Worm (Caenorhabditis elegans) whole organism, young adult: ENCODE data around the gene R02F11.1.
A peak's percentile ranks its signal among the peaks of the same experiment; 100 is the strongest.

ENCODE experiments used
- B0261.1 ChIP-seq: sonication (generic microtip); optimal IDR thresholded peaks from 2 replicates; lab custom pipeline; 2016; ENCODE audit warnings: mild to moderate bottlenecking, missing genetic modification characterization, moderate library complexity, missing compliant biosample characterization
- C06A6.2 ChIP-seq: fragments of 200-800 bp; sonication (Bioruptor generic); conservative IDR thresholded peaks from 2 replicates; pipeline ENCODE4 v1.3.6; 2022; ENCODE audit warnings: missing genetic modification characterization, missing compliant biosample characterization
- C17E4.6 ChIP-seq: fragments of 200-800 bp; sonication (Bioruptor generic); IDR thresholded peaks from 2 replicates; pipeline ENCODE4 v1.3.6; 2022; ENCODE audit warnings: missing genetic modification reagents, missing genetic modification characterization, missing compliant biosample characterization
- D2030.7 ChIP-seq: fragments of 200-800 bp; sonication (Bioruptor generic); IDR thresholded peaks from 2 replicates; pipeline ENCODE4 v1.3.6; 2022; ENCODE audit warnings: missing genetic modification reagents, missing genetic modification characterization, missing compliant biosample characterization
- F39B2.1 ChIP-seq: fragments of 200-800 bp; sonication (Bioruptor generic); IDR thresholded peaks from 2 replicates; pipeline ENCODE4 v1.3.6; 2022; ENCODE audit warnings: missing genetic modification reagents, missing genetic modification characterization, missing compliant biosample characterization
- F49E8.2 ChIP-seq: sonication (generic microtip); optimal IDR thresholded peaks from 3 replicates; lab custom pipeline; 2017; ENCODE audit warnings: missing genetic modification characterization, mild to moderate bottlenecking, missing compliant biosample characterization, antibody characterized with exemption, moderate library complexity; ENCODE audit not compliant: insufficient read depth
- F57A8.1 ChIP-seq: fragments of 200-800 bp; sonication (Bioruptor generic); optimal IDR thresholded peaks from 2 replicates; lab custom pipeline; 2018; ENCODE audit warnings: mild to moderate bottlenecking, missing genetic modification characterization, moderate library complexity, missing compliant biosample characterization
- Y53G8AR.9 ChIP-seq: fragments of 200-800 bp; sonication (Bioruptor generic); conservative IDR thresholded peaks from 2 replicates; pipeline ENCODE4 v1.3.6; 2022; ENCODE audit warnings: missing genetic modification reagents, missing genetic modification characterization, missing compliant biosample characterization
- Y79H2A.3 ChIP-seq: fragments of 200-800 bp; sonication (Bioruptor generic); conservative IDR thresholded peaks from 2 replicates; pipeline ENCODE4 v1.3.6; 2022; ENCODE audit warnings: missing genetic modification reagents, missing genetic modification characterization, missing compliant biosample characterization
- Y95B8A.8 ChIP-seq: fragments of 200-800 bp; sonication (Bioruptor generic); IDR thresholded peaks from 2 replicates; pipeline ENCODE4 v1.3.6; 2022; ENCODE audit warnings: missing genetic modification reagents, missing genetic modification characterization, missing compliant biosample characterization
- akir-1 ChIP-seq: fragments of 200-800 bp; sonication (Bioruptor generic); optimal IDR thresholded peaks from 2 replicates; lab custom pipeline; 2018; ENCODE audit warnings: mild to moderate bottlenecking, missing genetic modification characterization, moderate library complexity, missing compliant biosample characterization
- aptf-2 ChIP-seq: fragments of 200-800 bp; sonication (Bioruptor generic); conservative IDR thresholded peaks from 2 replicates; pipeline ENCODE4 v1.3.6; 2022; ENCODE audit warnings: missing genetic modification reagents, missing genetic modification characterization, missing compliant biosample characterization
- attf-6 ChIP-seq: fragments of 200-800 bp; sonication (Bioruptor generic); IDR thresholded peaks from 2 replicates; pipeline ENCODE4 v1.3.6; 2022; ENCODE audit warnings: missing genetic modification reagents, missing genetic modification characterization, missing compliant biosample characterization
- ceh-27 ChIP-seq: fragments of 200-800 bp; sonication (Bioruptor generic); optimal IDR thresholded peaks from 2 replicates; lab custom pipeline; 2018; ENCODE audit warnings: mild to moderate bottlenecking, missing genetic modification characterization, moderate library complexity, missing compliant biosample characterization
- ceh-40 ChIP-seq: fragments of 200-800 bp; sonication (Bioruptor generic); IDR thresholded peaks from 2 replicates; pipeline ENCODE4 v1.3.6; 2022; ENCODE audit warnings: missing genetic modification characterization, missing compliant biosample characterization
- chd-7 ChIP-seq: sonication (generic microtip); optimal IDR thresholded peaks from 2 replicates; lab custom pipeline; 2016; ENCODE audit warnings: mild to moderate bottlenecking, missing genetic modification characterization, moderate library complexity, missing compliant biosample characterization
- dox-1 ChIP-seq: fragments of 200-800 bp; sonication (Bioruptor generic); IDR thresholded peaks from 2 replicates; pipeline ENCODE4 v1.3.6; 2022; ENCODE audit warnings: missing genetic modification reagents, missing genetic modification characterization, missing compliant biosample characterization
- efl-1 ChIP-seq: fragments of 150-350 bp; optimal IDR thresholded peaks from 2 replicates; lab custom pipeline; 2014; ENCODE audit warnings: missing biosample characterization, missing genetic modification reagents, missing genetic modification characterization
- egrh-3 ChIP-seq: fragments of 200-800 bp; sonication (Bioruptor generic); IDR thresholded peaks from 2 replicates; pipeline ENCODE4 v1.3.6; 2022; ENCODE audit warnings: missing genetic modification reagents, missing genetic modification characterization, missing compliant biosample characterization
- fkh-3 ChIP-seq: sonication (generic microtip); optimal IDR thresholded peaks from 2 replicates; lab custom pipeline; 2016; ENCODE audit warnings: mild to moderate bottlenecking, missing genetic modification characterization, missing compliant biosample characterization
- hlh-12 ChIP-seq: sonication (generic microtip); optimal IDR thresholded peaks from 2 replicates; lab custom pipeline; 2016; ENCODE audit warnings: missing genetic modification characterization, missing compliant biosample characterization
- hmg-1.2 ChIP-seq: fragments of 200-800 bp; sonication (Bioruptor generic); IDR thresholded peaks from 2 replicates; pipeline ENCODE4 v1.3.6; 2022; ENCODE audit warnings: missing genetic modification reagents, missing genetic modification characterization, missing compliant biosample characterization
- let-526 ChIP-seq: fragments of 200-800 bp; sonication (Bioruptor generic); IDR thresholded peaks from 2 replicates; pipeline ENCODE4 v1.3.6; 2022; ENCODE audit warnings: missing genetic modification reagents, missing genetic modification characterization, missing compliant biosample characterization
- madf-6 ChIP-seq: fragments of 200-800 bp; sonication (Bioruptor generic); IDR thresholded peaks from 2 replicates; pipeline ENCODE4 v1.3.6; 2022; ENCODE audit warnings: missing genetic modification reagents, missing genetic modification characterization, missing compliant biosample characterization
- madf-8 ChIP-seq: fragments of 200-800 bp; sonication (Bioruptor generic); conservative IDR thresholded peaks from 2 replicates; pipeline ENCODE4 v1.3.6; 2022; ENCODE audit warnings: missing genetic modification reagents, missing genetic modification characterization, missing compliant biosample characterization
- mcd-1 ChIP-seq: fragments of 200-800 bp; sonication (Bioruptor generic); IDR thresholded peaks from 2 replicates; pipeline ENCODE4 v1.3.6; 2022; ENCODE audit warnings: missing genetic modification reagents, missing genetic modification characterization, missing compliant biosample characterization
- mel-28 ChIP-seq: sonication (generic microtip); optimal IDR thresholded peaks from 2 replicates; lab custom pipeline; 2016; ENCODE audit warnings: borderline replicate concordance, mild to moderate bottlenecking, missing genetic modification characterization, missing compliant biosample characterization
- nfya-1 ChIP-seq: sonication (generic microtip); optimal IDR thresholded peaks from 2 replicates; lab custom pipeline; 2017; ENCODE audit warnings: antibody characterized with exemption, missing compliant biosample characterization, missing genetic modification characterization, borderline replicate concordance; ENCODE audit not compliant: insufficient read depth
- nhr-27 ChIP-seq: fragments of 200-800 bp; sonication (Bioruptor generic); optimal IDR thresholded peaks from 2 replicates; lab custom pipeline; 2018; ENCODE audit warnings: mild to moderate bottlenecking, missing genetic modification characterization, moderate library complexity, missing compliant biosample characterization
- pbrm-1 ChIP-seq: fragments of 200-800 bp; sonication (Bioruptor generic); IDR thresholded peaks from 2 replicates; pipeline ENCODE4 v1.3.6; 2022; ENCODE audit warnings: missing genetic modification reagents, missing genetic modification characterization, missing compliant biosample characterization
- pha-4 ChIP-seq: fragments of 150-350 bp; sonication (generic microtip); optimal IDR thresholded peaks from 2 replicates; lab custom pipeline; 2014; ENCODE audit warnings: missing biosample characterization, missing genetic modification reagents, missing genetic modification characterization
- sea-2 ChIP-seq: fragments of 200-800 bp; sonication (Bioruptor generic); IDR thresholded peaks from 2 replicates; pipeline ENCODE4 v1.3.6; 2022; ENCODE audit warnings: missing genetic modification characterization, missing compliant biosample characterization
- snpc-1.3 ChIP-seq: sonication (generic microtip); optimal IDR thresholded peaks from 2 replicates; lab custom pipeline; 2017; ENCODE audit warnings: missing genetic modification characterization, mild to moderate bottlenecking, missing compliant biosample characterization, antibody characterized with exemption, moderate library complexity, missing genotype, missing genetic modification reagents; ENCODE audit not compliant: insufficient read depth
- tbx-9 ChIP-seq: sonication (generic microtip); optimal IDR thresholded peaks from 2 replicates; lab custom pipeline; 2016; ENCODE audit warnings: borderline replicate concordance, missing genetic modification characterization, inconsistent platforms, missing compliant biosample characterization
- zfh-2 ChIP-seq: fragments of 200-800 bp; sonication (Bioruptor generic); conservative IDR thresholded peaks from 2 replicates; pipeline ENCODE4 v1.3.6; 2022; ENCODE audit warnings: missing genetic modification reagents, missing genetic modification characterization, missing compliant biosample characterization
- ztf-18 ChIP-seq: sonication (generic microtip); optimal IDR thresholded peaks from 2 replicates; lab custom pipeline; 2016; ENCODE audit warnings: missing genotype, mild to moderate bottlenecking, missing genetic modification characterization, missing compliant biosample characterization
- ztf-22 ChIP-seq: fragments of 200-800 bp; sonication (Bioruptor generic); optimal IDR thresholded peaks from 2 replicates; lab custom pipeline; 2018; ENCODE audit warnings: mild to moderate bottlenecking, missing genetic modification characterization, moderate library complexity, missing compliant biosample characterization
- ztf-28 ChIP-seq: fragments of 200-800 bp; sonication (Bioruptor generic); IDR thresholded peaks from 2 replicates; pipeline ENCODE4 v1.3.6; 2022; ENCODE audit warnings: missing genetic modification reagents, missing genetic modification characterization, missing compliant biosample characterization

The R02F11.1 gene

ce11 chrV:4754123-4754522, 46.8 kb upstream of the R02F11.1 start, which contains the start of gene hil-4 (continued):
- TF ChIP-seq pbrm-1 (GFP tag; lab: Robert Waterston, UW) = peak; percentile 89
- TF ChIP-seq dox-1 (GFP tag; lab: Robert Waterston, UW) = peak; percentile 87
- no peak for TF ChIP-seq F57A8.1 (GFP tag; lab: Kevin White, UChicago)
- TF ChIP-seq akir-1 (GFP tag; lab: Kevin White, UChicago) = no peak
- TF ChIP-seq F39B2.1 (GFP tag; lab: Robert Waterston, UW) = peak; percentile 99
- TF ChIP-seq ztf-22 = no peak
- peak; percentile 96 for TF ChIP-seq madf-6 (GFP tag; lab: Robert Waterston, UW)
- TF ChIP-seq hmg-1.2 (GFP tag; lab: Robert Waterston, UW) = peak; percentile 45; the same call in 1 of the 2 replicates
- TF ChIP-seq attf-6 (GFP tag; lab: Robert Waterston, UW) = peak; percentile 32; the same call in 1 of the 2 replicates
- no peak for TF ChIP-seq nhr-27
- TF ChIP-seq Y95B8A.8 (GFP tag; lab: Robert Waterston, UW) = peak; percentile 75; the same call in 1 of the 2 replicates
- no peak for TF ChIP-seq pha-4 (tag; lab: Kevin White, UChicago)
- no peak for TF ChIP-seq chd-7 (tag; lab: Kevin White, UChicago)
- TF ChIP-seq tbx-9 (tag; lab: Kevin White, UChicago) = no peak
- no peak for TF ChIP-seq nfya-1 (tag; lab: Kevin White, UChicago)
- TF ChIP-seq let-526 (GFP tag; lab: Robert Waterston, UW) = 0 out of 2 replicates have a peak, but pooled peaks have one; percentile 37
- TF ChIP-seq ceh-40 (GFP tag; lab: Robert Waterston, UW) = no peak
- peak; percentile 90 for TF ChIP-seq D2030.7
- no peak for TF ChIP-seq B0261.1 (tag; lab: Kevin White, UChicago)
- TF ChIP-seq efl-1 (GFP tag; lab: Kevin White, UChicago) = peak; percentile 91
- no peak for TF ChIP-seq hlh-12 (tag; lab: Kevin White, UChicago)
- TF ChIP-seq snpc-1.3 (tag; lab: Kevin White, UChicago) = no peak
- TF ChIP-seq sea-2 (GFP tag; lab: Robert Waterston, UW) = no peak
- peak; percentile 86 for TF ChIP-seq madf-8
- peak; percentile 84 for TF ChIP-seq ztf-28
- TF ChIP-seq mcd-1 (GFP tag; lab: Robert Waterston, UW) = peak; percentile 42
- no peak for TF ChIP-seq fkh-3 (tag; lab: Kevin White, UChicago)
- 0 out of 2 replicates have a peak, but pooled peaks have one; percentile 46 for TF ChIP-seq aptf-2 (GFP tag; lab: Robert Waterston, UW)
- TF ChIP-seq ztf-18 = no peak
- no peak for TF ChIP-seq F49E8.2 (tag; lab: Kevin White, UChicago)
- TF ChIP-seq mel-28 (tag; lab: Kevin White, UChicago) = no peak

ce11 chrV:4754684-4755211, 46.1 kb upstream of the R02F11.1 start:
- peak; percentile 39; the same call in 1 of the 2 replicates for TF ChIP-seq Y53G8AR.9 (GFP tag; lab: Robert Waterston, UW)
- TF ChIP-seq F39B2.1 (GFP tag; lab: Robert Waterston, UW) = 0 out of 2 replicates have a peak, but pooled peaks have one; percentile 54
- TF ChIP-seq Y79H2A.3 (GFP tag; lab: Robert Waterston, UW) = peak; percentile 71
- no peak for TF ChIP-seq ceh-27 (GFP tag; lab: Kevin White, UChicago)
- 0 out of 2 replicates have a peak, but pooled peaks have one; percentile 41 for TF ChIP-seq Y95B8A.8 (GFP tag; lab: Robert Waterston, UW)
- TF ChIP-seq egrh-3 (GFP tag; lab: Robert Waterston, UW) = peak; percentile 84
- TF ChIP-seq C06A6.2 = no peak
- peak; percentile 87 for TF ChIP-seq zfh-2 (GFP tag; lab: Robert Waterston, UW)
- 0 out of 2 replicates have a peak, but pooled peaks have one; percentile 13 for TF ChIP-seq C17E4.6 (GFP tag; lab: Robert Waterston, UW)
